Worm (Caenorhabditis elegans): Measurements from ENCODE around the gene glb-16.

The glb-16 gene

ce11 chrX:7554326-7554725 is 14.4 kb upstream of the glb-16 start, which contains the start of gene F46C8.8:
TSS of gene F46C8.8 (minus strand) at chrX:7554426.
- TF ChIP-seq ztf-23 (GFP tag; IDR thresholded peaks at IDR 0.05): no peak
- no peak for TF ChIP-seq ref-1 (GFP tag; conservative IDR thresholded peaks at IDR 0.05)
- no peak for TF ChIP-seq flt-1 (GFP tag; IDR thresholded peaks at IDR 0.05)
- no peak for TF ChIP-seq T22C8.4 (GFP tag; IDR thresholded peaks at IDR 0.05)
- no peak for TF ChIP-seq ztf-29 (GFP tag; IDR thresholded peaks at IDR 0.05)
- TF ChIP-seq cog-1 (tag; optimal IDR thresholded peaks at IDR 0.05): no peak
- no peak for TF ChIP-seq med-1 (GFP tag; optimal IDR thresholded peaks at IDR 0.05; ENCODE audit: insufficient read depth)
- TF ChIP-seq tab-1 (GFP tag; IDR thresholded peaks at IDR 0.05): no peak
- TF ChIP-seq klf-2 (GFP tag; conservative IDR thresholded peaks at IDR 0.05): no peak

DNA sequence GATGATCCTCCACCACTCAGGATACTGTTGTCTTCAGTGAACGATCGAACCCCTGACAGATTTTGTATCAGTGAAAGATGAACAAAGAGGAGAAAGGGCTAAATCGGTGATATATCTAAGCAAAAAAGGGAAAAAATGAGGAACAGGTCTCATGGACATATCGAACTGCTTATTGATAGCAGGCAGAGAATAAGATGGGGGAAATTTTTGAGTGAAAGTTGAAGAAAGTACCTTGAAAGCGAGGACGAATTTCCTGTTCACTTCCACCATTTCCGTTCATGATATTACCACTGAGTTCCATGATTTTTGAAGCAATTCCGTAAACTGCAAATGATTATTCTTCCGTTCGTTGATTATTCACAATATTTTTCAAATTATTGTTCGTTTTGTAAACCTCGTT is 13.4 kb upstream of the glb-16 start:
- TF ChIP-seq flt-1 (GFP tag; IDR thresholded peaks at IDR 0.05) (no peak), cog-1 (tag; optimal IDR thresholded peaks at IDR 0.05) (no peak), klf-2 (GFP tag; conservative IDR thresholded peaks at IDR 0.05) (no peak)

ce11 chrX:7550452-7550851 is 10.5 kb upstream of the glb-16 start:
- TF ChIP-seq ref-1 (GFP tag; conservative IDR thresholded peaks at IDR 0.05) (no peak), tab-1 (GFP tag; IDR thresholded peaks at IDR 0.05) (no peak), klf-2 (GFP tag; conservative IDR thresholded peaks at IDR 0.05) (no peak), flt-1 (GFP tag; IDR thresholded peaks at IDR 0.05) (no peak), ztf-29 (GFP tag; IDR thresholded peaks at IDR 0.05) (no peak), cog-1 (tag; optimal IDR thresholded peaks at IDR 0.05) (no peak), med-1 (GFP tag; optimal IDR thresholded peaks at IDR 0.05; ENCODE audit: insufficient read depth) (no peak)

DNA sequence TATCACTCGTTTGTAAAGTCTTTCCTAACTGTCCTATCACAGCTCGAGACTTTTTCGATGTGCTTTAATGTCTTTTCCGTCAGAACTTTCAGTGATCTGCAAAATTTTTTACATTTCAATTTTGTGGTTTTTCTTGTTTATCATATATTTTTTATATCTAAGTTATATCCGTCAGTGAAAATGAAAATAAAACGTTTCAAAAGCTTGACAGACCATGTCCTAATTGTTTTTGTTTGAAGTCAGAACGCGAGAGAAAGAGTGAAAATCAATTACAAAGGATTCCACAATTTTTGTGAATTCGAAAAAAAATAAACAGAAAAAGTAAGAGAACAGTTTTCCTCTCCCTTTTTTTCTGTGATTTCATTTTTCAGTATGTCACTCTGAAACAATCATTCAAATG is 8.2 kb upstream of the glb-16 start, which contains the start of gene F46C8.1:
TSS of gene F46C8.1 (plus strand) at position 301 of the 400 bp plus-strand sequence.
- TF ChIP-seq T22C8.4 (GFP tag; IDR thresholded peaks at IDR 0.05) (no peak), flt-1 (GFP tag; IDR thresholded peaks at IDR 0.05) (no peak), klf-2 (GFP tag; conservative IDR thresholded peaks at IDR 0.05) (no peak), tab-1 (GFP tag; IDR thresholded peaks at IDR 0.05) (no peak)

DNA sequence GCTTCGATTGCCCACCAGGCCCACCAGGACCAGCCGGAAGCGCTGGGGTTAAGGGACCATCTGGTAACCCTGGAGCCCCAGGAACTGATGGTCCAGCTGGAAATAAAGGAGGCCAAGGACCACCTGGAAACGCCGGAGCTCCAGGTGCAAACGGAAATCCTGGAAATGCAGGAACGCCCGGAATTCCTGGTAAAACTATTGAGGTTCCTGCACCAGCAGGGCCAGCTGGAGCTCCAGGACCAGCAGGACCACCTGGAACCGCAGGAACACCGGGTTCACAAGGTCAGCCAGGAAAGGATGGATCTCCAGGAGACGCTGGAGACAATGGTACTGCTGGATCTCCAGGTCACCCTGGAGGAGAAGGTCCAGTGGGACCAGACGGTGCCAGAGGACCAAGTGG is 7.8 kb upstream of the glb-16 start:
- no peak for TF ChIP-seq cog-1 (tag; optimal IDR thresholded peaks at IDR 0.05)
- no peak for TF ChIP-seq klf-2 (GFP tag; conservative IDR thresholded peaks at IDR 0.05)
- no peak for TF ChIP-seq ztf-29 (GFP tag; IDR thresholded peaks at IDR 0.05)
- no peak for TF ChIP-seq ref-1 (GFP tag; conservative IDR thresholded peaks at IDR 0.05)
- TF ChIP-seq T22C8.4 (GFP tag; IDR thresholded peaks at IDR 0.05): no peak
- no peak for TF ChIP-seq med-1 (GFP tag; optimal IDR thresholded peaks at IDR 0.05; ENCODE audit: insufficient read depth)
- no peak for TF ChIP-seq tab-1 (GFP tag; IDR thresholded peaks at IDR 0.05)
- no peak for TF ChIP-seq flt-1 (GFP tag; IDR thresholded peaks at IDR 0.05)
- no peak for TF ChIP-seq ztf-23 (GFP tag; IDR thresholded peaks at IDR 0.05)

- TF ChIP-seq med-1 (GFP tag; optimal IDR thresholded peaks at IDR 0.05; ENCODE audit: insufficient read depth) (no peak), tab-1 (GFP tag; IDR thresholded peaks at IDR 0.05) (no peak), klf-2 (GFP tag; conservative IDR thresholded peaks at IDR 0.05) (no peak), ztf-23 (GFP tag; IDR thresholded peaks at IDR 0.05) (no peak), flt-1 (GFP tag; IDR thresholded peaks at IDR 0.05) (no peak), ref-1 (GFP tag; conservative IDR thresholded peaks at IDR 0.05) (no peak), cog-1 (tag; optimal IDR thresholded peaks at IDR 0.05) (no peak), T22C8.4 (GFP tag; IDR thresholded peaks at IDR 0.05) (no peak), ztf-29 (GFP tag; IDR thresholded peaks at IDR 0.05) (no peak)
Measured at ce11 chrX:7546509-7546908, 6.6 kb upstream of the glb-16 start, which contains the start of gene col-174. TSS of gene col-174 (plus strand) at chrX:7546809.

- TF ChIP-seq cog-1 (tag; optimal IDR thresholded peaks at IDR 0.05) (no peak), klf-2 (GFP tag; conservative IDR thresholded peaks at IDR 0.05) (no peak), ztf-23 (GFP tag; IDR thresholded peaks at IDR 0.05) (no peak), ztf-29 (GFP tag; IDR thresholded peaks at IDR 0.05) (no peak), tab-1 (GFP tag; IDR thresholded peaks at IDR 0.05) (no peak), ref-1 (GFP tag; conservative IDR thresholded peaks at IDR 0.05) (no peak), T22C8.4 (GFP tag; IDR thresholded peaks at IDR 0.05) (no peak), med-1 (GFP tag; optimal IDR thresholded peaks at IDR 0.05; ENCODE audit: insufficient read depth) (no peak)
Measured at ce11 chrX:7541078-7541477, 1.1 kb upstream of the glb-16 start.

- TF ChIP-seq cog-1 (tag; optimal IDR thresholded peaks at IDR 0.05) (no peak), klf-2 (GFP tag; conservative IDR thresholded peaks at IDR 0.05) (no peak), med-1 (GFP tag; optimal IDR thresholded peaks at IDR 0.05; ENCODE audit: insufficient read depth) (no peak), tab-1 (GFP tag; IDR thresholded peaks at IDR 0.05) (no peak), ztf-23 (GFP tag; IDR thresholded peaks at IDR 0.05) (no peak), T22C8.4 (GFP tag; IDR thresholded peaks at IDR 0.05) (no peak), ref-1 (GFP tag; conservative IDR thresholded peaks at IDR 0.05) (no peak), ztf-29 (GFP tag; IDR thresholded peaks at IDR 0.05) (no peak), flt-1 (GFP tag; IDR thresholded peaks at IDR 0.05) (no peak)
Measured at ce11 chrX:7537742-7538268, 2.1 kb downstream of the glb-16 start, which contains the start of gene dpy-7. TSS of gene dpy-7 (minus strand) at chrX:7537792.

DNA sequence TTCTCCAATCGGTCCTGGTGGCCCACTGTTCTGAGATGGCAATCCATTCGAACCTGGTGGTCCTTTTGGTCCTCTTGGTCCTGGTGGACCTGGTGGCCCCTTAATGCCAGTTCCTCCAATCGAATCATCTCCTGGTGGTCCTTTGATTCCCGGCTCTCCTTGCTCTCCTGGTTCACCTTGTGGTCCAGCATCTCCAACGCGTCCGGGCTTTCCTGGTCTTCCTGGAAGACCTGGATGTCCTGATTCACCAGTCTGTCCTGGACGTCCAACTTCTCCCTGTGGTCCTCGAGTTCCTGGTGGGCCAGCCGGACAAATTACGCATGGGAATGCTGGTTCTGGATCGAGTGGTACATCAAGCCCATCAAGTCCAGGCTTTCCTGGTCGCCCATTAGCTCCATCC is 3.1 kb downstream of the glb-16 start:
- TF ChIP-seq med-1 (GFP tag; optimal IDR thresholded peaks at IDR 0.05; ENCODE audit: insufficient read depth) (no peak), ztf-29 (GFP tag; IDR thresholded peaks at IDR 0.05) (no peak; the same call in 1 of the 2 replicates), klf-2 (GFP tag; conservative IDR thresholded peaks at IDR 0.05) (no peak), T22C8.4 (GFP tag; IDR thresholded peaks at IDR 0.05) (no peak), ref-1 (GFP tag; conservative IDR thresholded peaks at IDR 0.05) (no peak), flt-1 (GFP tag; IDR thresholded peaks at IDR 0.05) (no peak), cog-1 (tag; optimal IDR thresholded peaks at IDR 0.05) (no peak), ztf-23 (GFP tag; IDR thresholded peaks at IDR 0.05) (no peak), tab-1 (GFP tag; IDR thresholded peaks at IDR 0.05) (no peak)

DNA sequence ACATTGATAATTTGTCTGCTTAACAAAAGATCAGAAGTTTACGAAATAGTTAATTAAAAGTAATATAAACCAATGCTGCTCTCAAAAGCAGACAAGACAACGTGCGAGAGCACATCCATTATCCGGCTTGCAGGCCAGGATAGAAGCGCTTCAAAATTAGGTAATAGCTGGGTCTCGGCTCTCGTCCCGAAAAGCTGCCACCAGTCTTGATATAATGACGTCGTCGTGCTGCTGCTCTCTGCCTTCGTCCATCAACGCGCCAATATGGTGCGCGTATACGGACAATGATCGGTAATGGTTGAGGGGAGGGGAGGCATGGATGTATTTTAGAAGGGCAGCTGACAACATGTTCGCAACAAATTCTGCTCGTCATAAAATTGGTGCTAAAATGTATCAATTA is 5.5 kb downstream of the glb-16 start:
- no peak for TF ChIP-seq cog-1 (tag; optimal IDR thresholded peaks at IDR 0.05)
- TF ChIP-seq ztf-29 (GFP tag; IDR thresholded peaks at IDR 0.05): no peak
- TF ChIP-seq ref-1 (GFP tag; conservative IDR thresholded peaks at IDR 0.05): no peak
